Worm (Caenorhabditis elegans) whole organism, mixed stage, embryonic: ENCODE results near the gene D1053.4.

Experiments
- bed-3 ChIP-seq: fragments of 200-800 bp; sonication (Bioruptor generic); optimal IDR thresholded peaks from 3 replicates; lab custom pipeline; 2018; ENCODE audit warnings: mild to moderate bottlenecking, missing genetic modification characterization, moderate library complexity, missing compliant biosample characterization
- ceh-39 ChIP-seq: fragments of 150-350 bp; optimal IDR thresholded peaks from 2 replicates; lab custom pipeline; 2014; ENCODE audit warnings: missing biosample characterization, missing genetic modification characterization
- ceh-43 ChIP-seq: fragments of 200-800 bp; sonication (Bioruptor generic); optimal IDR thresholded peaks from 2 replicates; lab custom pipeline; 2018; ENCODE audit warnings: mild to moderate bottlenecking, missing genetic modification characterization, moderate library complexity, missing compliant biosample characterization
- drap-1 ChIP-seq: fragments of 200-800 bp; sonication (Bioruptor generic); optimal IDR thresholded peaks from 3 replicates; lab custom pipeline; 2018; ENCODE audit warnings: mild to moderate bottlenecking, missing genetic modification characterization, missing compliant biosample characterization
- elt-1 ChIP-seq: sonication (generic microtip); optimal IDR thresholded peaks from 2 replicates; lab custom pipeline; 2017; ENCODE audit warnings: missing genetic modification characterization, mild to moderate bottlenecking, missing compliant biosample characterization, antibody characterized with exemption, moderate library complexity, borderline replicate concordance; ENCODE audit not compliant: insufficient read depth
- elt-3 ChIP-seq: fragments of 150-350 bp; optimal IDR thresholded peaks from 2 replicates; lab custom pipeline; 2014; ENCODE audit warnings: missing biosample characterization, missing genetic modification characterization
- lsy-2 ChIP-seq: fragments of 150-350 bp; optimal IDR thresholded peaks from 2 replicates; lab custom pipeline; 2014; ENCODE audit warnings: missing biosample characterization, missing genetic modification characterization
- mep-1 ChIP-seq: fragments of 150-350 bp; optimal IDR thresholded peaks from 2 replicates; lab custom pipeline; 2017; ENCODE audit warnings: missing biosample characterization, missing genetic modification reagents, missing genetic modification characterization, inconsistent platforms
- nhr-12 ChIP-seq: fragments of 150-350 bp; optimal IDR thresholded peaks from 2 replicates; lab custom pipeline; 2014; ENCODE audit warnings: missing biosample characterization, missing genetic modification characterization
- nhr-237 ChIP-seq: fragments of 150-350 bp; optimal IDR thresholded peaks from 2 replicates; lab custom pipeline; 2014; ENCODE audit warnings: missing biosample characterization, missing genetic modification characterization
- nhr-76 ChIP-seq: sonication (generic microtip); optimal IDR thresholded peaks from 2 replicates; lab custom pipeline; 2017; ENCODE audit warnings: missing biosample characterization, missing genetic modification characterization
- pha-4 ChIP-seq: fragments of 150-350 bp; optimal IDR thresholded peaks from 2 replicates; lab custom pipeline; 2018; ENCODE audit warnings: missing biosample characterization, missing genetic modification reagents, missing genetic modification characterization
- snpc-4 ChIP-seq: fragments of 150-350 bp; optimal IDR thresholded peaks from 2 replicates; lab custom pipeline; 2014; ENCODE audit warnings: missing biosample characterization, missing genetic modification characterization
- unc-62 ChIP-seq: fragments of 150-350 bp; optimal IDR thresholded peaks from 2 replicates; lab custom pipeline; 2014; ENCODE audit warnings: missing biosample characterization, missing genetic modification reagents, missing genetic modification characterization

ce11 chrX:11700263-11700662 lies 23.3 kb downstream of the D1053.4 start, which contains the start of gene C44C10.15:
- TF ChIP-seq drap-1 (GFP tag; lab: Kevin White, UChicago) (no peak), elt-3 (tag; lab: Kevin White, UChicago) (no peak), lsy-2 (tag; lab: Kevin White, UChicago) (no peak), nhr-12 (tag; lab: Kevin White, UChicago) (no peak), ceh-39 (tag; lab: Kevin White, UChicago) (no peak), bed-3 (GFP tag; lab: Kevin White, UChicago) (no peak), unc-62 (GFP tag; lab: Kevin White, UChicago) (no peak), snpc-4 (tag; lab: Kevin White, UChicago) (no peak), pha-4 (tag; lab: Kevin White, UChicago) (no peak), elt-1 (no peak), ceh-43 (GFP tag; lab: Kevin White, UChicago) (no peak), mep-1 (tag; lab: Kevin White, UChicago) (no peak), nhr-237 (tag; lab: Kevin White, UChicago) (no peak), nhr-76 (tag; lab: Kevin White, UChicago) (no peak)
